Worm (Caenorhabditis elegans) whole organism, late embryonic: Measurements from ENCODE around the gene srw-68.

ENCODE experiments used
- ama-1 ChIP-seq: fragments of 150-350 bp; optimal IDR thresholded peaks from 2 replicates; lab custom pipeline; 2014
- ceh-18 ChIP-seq: sonication (generic microtip); optimal IDR thresholded peaks from 2 replicates; lab custom pipeline; 2016; ENCODE audit warnings: missing genetic modification characterization, missing compliant biosample characterization
- dmd-4 ChIP-seq: sonication (generic microtip); optimal IDR thresholded peaks from 2 replicates; lab custom pipeline; 2016; ENCODE audit warnings: borderline replicate concordance, missing genetic modification characterization, missing compliant biosample characterization
- lin-11 ChIP-seq: fragments of 200-800 bp; sonication (Bioruptor generic); optimal IDR thresholded peaks from 2 replicates; lab custom pipeline; 2018; ENCODE audit warnings: mild to moderate bottlenecking, missing genetic modification characterization, missing compliant biosample characterization
- pha-2 ChIP-seq: sonication (generic microtip); optimal IDR thresholded peaks from 2 replicates; lab custom pipeline; 2017; ENCODE audit warnings: mild to moderate bottlenecking, missing genetic modification characterization, missing compliant biosample characterization
- pha-4 ChIP-seq: fragments of 150-350 bp; optimal IDR thresholded peaks from 2 replicates; lab custom pipeline; 2018; ENCODE audit warnings: missing biosample characterization, missing genetic modification reagents, missing genetic modification characterization
- tbx-2 ChIP-seq: sonication (generic microtip); optimal IDR thresholded peaks from 2 replicates; lab custom pipeline; 2016; ENCODE audit warnings: missing genetic modification characterization, missing compliant biosample characterization
- tbx-7 ChIP-seq: sonication (generic microtip); optimal IDR thresholded peaks from 2 replicates; lab custom pipeline; 2016; ENCODE audit warnings: missing genotype, missing genetic modification characterization, missing compliant biosample characterization

ce11 chrV:7420162-7420561 lies 6.3 kb downstream of the srw-68 start, which contains the start of gene srxa-4:
- no peak for TF ChIP-seq pha-4
- TF ChIP-seq dmd-4 (tag; lab: Kevin White, UChicago), result no peak
- TF ChIP-seq ama-1 (lab: Kevin White, UChicago), result no peak
- no peak for TF ChIP-seq ceh-18
- TF ChIP-seq tbx-2 (tag; lab: Kevin White, UChicago), result no peak
- no peak for TF ChIP-seq tbx-7 (tag; lab: Kevin White, UChicago)
- no peak for TF ChIP-seq lin-11 (tag; lab: Kevin White, UChicago)
- TF ChIP-seq pha-2, result no peak
